Worm (Caenorhabditis elegans): ENCODE measurements around the gene tsp-18.

The tsp-18 gene

ce11 chrII:5955638-5956167 is 51.4 kb downstream of the tsp-18 start:
- TF ChIP-seq mdl-1 (tag; optimal IDR thresholded peaks at IDR 0.05): peak in 1 of 2 experiments; percentile 8
- peak in 1 of 2 experiments; percentile 99 for TF ChIP-seq unc-62 (GFP tag; optimal IDR thresholded peaks at IDR 0.05 in 1 of 2)
- no peak for TF ChIP-seq unc-62 (tag; optimal IDR thresholded peaks at IDR 0.05)
- TF ChIP-seq tra-1 (GFP tag; IDR thresholded peaks at IDR 0.05): no peak
- TF ChIP-seq hmg-1.1 (GFP tag; IDR thresholded peaks at IDR 0.05): 0 out of 2 replicates have a peak, but pooled peaks have one; percentile 16
- no peak for TF ChIP-seq attf-4 (tag; optimal IDR thresholded peaks at IDR 0.05)
- no peak for TF ChIP-seq madf-9 (GFP tag; conservative IDR thresholded peaks at IDR 0.05)
- TF ChIP-seq ctbp-1 (GFP tag; IDR thresholded peaks at IDR 0.05): no peak
- TF ChIP-seq saeg-2 (GFP tag; IDR thresholded peaks at IDR 0.05): no peak
